Fruit fly (Drosophila melanogaster) whole organism, embryonic: Measurements from ENCODE around the gene scyl.
A peak's percentile ranks its signal among the peaks of the same experiment; 100 is the strongest.

ENCODE experiments used
- B-H1 ChIP-seq: fragments of 200-800 bp; sonication (Bioruptor generic); IDR thresholded peaks from 3 replicates; pipeline ENCODE4 v1.3.6; 2022; ENCODE audit warnings: missing biosample characterization, missing genetic modification characterization
- CG10959 ChIP-seq: fragments of 200-800 bp; sonication (Bioruptor generic); IDR thresholded peaks from 2 replicates; pipeline ENCODE4 v1.3.6; 2022; ENCODE audit warnings: missing biosample characterization, missing genetic modification characterization
- CG11398 ChIP-seq: fragments of 200-800 bp; sonication (Bioruptor generic); optimal IDR thresholded peaks from 2 replicates; lab custom pipeline; 2016; ENCODE audit warnings: missing biosample characterization, missing genetic modification characterization
- CG12104 ChIP-seq: fragments of 200-800 bp; sonication (Bioruptor generic); optimal IDR thresholded peaks from 3 replicates; lab custom pipeline; 2016; ENCODE audit warnings: missing biosample characterization, missing genetic modification characterization
- CG1233 ChIP-seq: fragments of 200-800 bp; sonication (Bioruptor generic); optimal IDR thresholded peaks from 4 replicates; lab custom pipeline; 2018; ENCODE audit warnings: missing biosample characterization, mild to moderate bottlenecking, missing genetic modification characterization
- CG12659 ChIP-seq: fragments of 200-800 bp; sonication (Bioruptor generic); optimal IDR thresholded peaks from 3 replicates; lab custom pipeline; 2017; ENCODE audit warnings: mild to moderate bottlenecking, missing biosample characterization, missing genetic modification reagents, missing genetic modification characterization
- CG13624 ChIP-seq: fragments of 200-800 bp; sonication (Bioruptor generic); optimal IDR thresholded peaks from 2 replicates; lab custom pipeline; 2016; ENCODE audit warnings: missing biosample characterization, missing genetic modification characterization
- CG15479 ChIP-seq: fragments of 200-800 bp; sonication (Bioruptor generic); optimal IDR thresholded peaks from 3 replicates; lab custom pipeline; 2019; ENCODE audit warnings: missing biosample characterization, mild to moderate bottlenecking, missing genetic modification characterization, moderate library complexity
- CG17612 ChIP-seq: fragments of 200-800 bp; sonication (Bioruptor generic); IDR thresholded peaks from 2 replicates; pipeline ENCODE4 v1.3.6; 2022; ENCODE audit warnings: missing biosample characterization, missing genetic modification characterization
- CG17802 ChIP-seq: fragments of 200-800 bp; sonication (Bioruptor generic); optimal IDR thresholded peaks from 2 replicates; lab custom pipeline; 2018; ENCODE audit warnings: missing biosample characterization, mild to moderate bottlenecking, missing genetic modification characterization, moderate library complexity
- CG18476 ChIP-seq: fragments of 200-800 bp; sonication (Bioruptor generic); optimal IDR thresholded peaks from 2 replicates; lab custom pipeline; 2016; ENCODE audit warnings: missing biosample characterization, mild to moderate bottlenecking, missing genetic modification characterization
- CG18764 ChIP-seq: fragments of 200-800 bp; sonication (Bioruptor generic); optimal IDR thresholded peaks from 3 replicates; lab custom pipeline; 2016; ENCODE audit warnings: missing biosample characterization, missing genetic modification characterization
- CG2199 ChIP-seq: fragments of 200-800 bp; sonication (Bioruptor generic); IDR thresholded peaks from 3 replicates; pipeline ENCODE4 v1.3.6; 2022; ENCODE audit warnings: missing biosample characterization, missing genetic modification characterization
- CG2678 ChIP-seq: fragments of 200-800 bp; sonication (Bioruptor generic); optimal IDR thresholded peaks from 3 replicates; lab custom pipeline; 2019; ENCODE audit warnings: missing biosample characterization, mild to moderate bottlenecking, missing genetic modification characterization, moderate library complexity
- CG30403 ChIP-seq: fragments of 200-800 bp; sonication (Bioruptor generic); optimal IDR thresholded peaks from 3 replicates; lab custom pipeline; 2016; ENCODE audit warnings: missing biosample characterization, missing genetic modification characterization
- CG3281 ChIP-seq: fragments of 200-800 bp; sonication (Bioruptor generic); optimal IDR thresholded peaks from 3 replicates; lab custom pipeline; 2017; ENCODE audit warnings: missing biosample characterization, mild to moderate bottlenecking, missing genetic modification characterization
- CG4820 ChIP-seq: fragments of 200-800 bp; sonication (Bioruptor generic); optimal IDR thresholded peaks from 3 replicates; lab custom pipeline; 2016; ENCODE audit warnings: missing biosample characterization, missing genetic modification characterization
- CG4854 ChIP-seq: fragments of 200-800 bp; sonication (Bioruptor generic); optimal IDR thresholded peaks from 2 replicates; lab custom pipeline; 2016; ENCODE audit warnings: missing biosample characterization, missing genetic modification characterization, inconsistent platforms
- CG6683 ChIP-seq: fragments of 200-800 bp; sonication (Bioruptor generic); optimal IDR thresholded peaks from 2 replicates; lab custom pipeline; 2017; ENCODE audit warnings: missing biosample characterization, mild to moderate bottlenecking, missing genetic modification characterization, missing genetic modification reagents
- CG6854 ChIP-seq: fragments of 200-800 bp; sonication (Bioruptor generic); optimal IDR thresholded peaks from 3 replicates; lab custom pipeline; 2017; ENCODE audit warnings: missing biosample characterization, mild to moderate bottlenecking, missing genetic modification characterization
- CG9609 ChIP-seq: fragments of 200-800 bp; sonication (Bioruptor generic); optimal IDR thresholded peaks from 3 replicates; lab custom pipeline; 2016; ENCODE audit warnings: missing biosample characterization, missing genetic modification characterization
- CG9727 ChIP-seq: fragments of 200-800 bp; sonication (Bioruptor generic); optimal IDR thresholded peaks from 3 replicates; lab custom pipeline; 2017; ENCODE audit warnings: missing biosample characterization, mild to moderate bottlenecking, missing genetic modification characterization
- Chrac-16 ChIP-seq: fragments of 200-800 bp; sonication (Bioruptor generic); optimal IDR thresholded peaks from 3 replicates; lab custom pipeline; 2016; ENCODE audit warnings: missing biosample characterization, missing genetic modification characterization
- Dbx ChIP-seq: fragments of 200-800 bp; sonication (Bioruptor generic); IDR thresholded peaks from 3 replicates; pipeline ENCODE4 v1.3.6; 2022; ENCODE audit warnings: missing biosample characterization, missing genetic modification characterization
- Dfd ChIP-seq, 2 experiments: fragments of >200 bp; optimal IDR thresholded peaks; 2 replicates each; lab custom pipeline; 2017; ENCODE audit warnings: missing biosample characterization in 2 of 2, missing genetic modification characterization in 2 of 2
- HLH3B ChIP-seq: fragments of 200-800 bp; sonication (Bioruptor generic); IDR thresholded peaks from 2 replicates; pipeline ENCODE4 v1.3.6; 2022; ENCODE audit warnings: missing biosample characterization, missing genetic modification characterization
- MESR4 ChIP-seq: fragments of 200-800 bp; sonication (Bioruptor generic); optimal IDR thresholded peaks from 2 replicates; lab custom pipeline; 2018; ENCODE audit warnings: missing biosample characterization, mild to moderate bottlenecking, missing genetic modification characterization, moderate library complexity
- Mes4 ChIP-seq: fragments of 200-800 bp; sonication (Bioruptor generic); optimal IDR thresholded peaks from 2 replicates; lab custom pipeline; 2016; ENCODE audit warnings: missing biosample characterization, missing genetic modification characterization
- NC2α ChIP-seq: fragments of 200-800 bp; sonication (Bioruptor generic); optimal IDR thresholded peaks from 2 replicates; lab custom pipeline; 2016; ENCODE audit warnings: missing biosample characterization, missing genetic modification characterization
- Neu2 ChIP-seq: fragments of 200-800 bp; sonication (Bioruptor generic); optimal IDR thresholded peaks from 3 replicates; lab custom pipeline; 2016; ENCODE audit warnings: missing biosample characterization, missing genetic modification characterization, borderline replicate concordance
- Ravus ChIP-seq: fragments of 200-800 bp; sonication (Bioruptor generic); IDR thresholded peaks from 2 replicates; pipeline ENCODE4 v1.3.6; 2022; ENCODE audit warnings: missing biosample characterization, missing genetic modification characterization
- TFAM ChIP-seq: fragments of 200-800 bp; sonication (Bioruptor generic); optimal IDR thresholded peaks from 2 replicates; lab custom pipeline; 2017; ENCODE audit warnings: missing biosample characterization, missing genetic modification characterization, inconsistent platforms
- Taf1 ChIP-seq: fragments of 200-800 bp; sonication (Bioruptor generic); IDR thresholded peaks from 2 replicates; pipeline ENCODE4 v1.3.6; 2022; ENCODE audit warnings: missing biosample characterization, missing genetic modification characterization
- abd-A ChIP-seq: fragments of 200-800 bp; sonication (Bioruptor generic); optimal IDR thresholded peaks from 3 replicates; lab custom pipeline; 2019; ENCODE audit warnings: missing biosample characterization, mild to moderate bottlenecking, missing genetic modification characterization, moderate library complexity
- ato ChIP-seq: fragments of 200-800 bp; sonication (Bioruptor generic); IDR thresholded peaks from 2 replicates; pipeline ENCODE4 v1.3.6; 2022; ENCODE audit warnings: missing biosample characterization, missing genetic modification characterization; ENCODE audit not compliant: partially characterized antibody
- dm ChIP-seq: fragments of 200-800 bp; sonication (Bioruptor generic); optimal IDR thresholded peaks from 3 replicates; lab custom pipeline; 2016; ENCODE audit warnings: missing biosample characterization, missing genetic modification characterization
- ems ChIP-seq: fragments of 200-800 bp; sonication (Bioruptor generic); optimal IDR thresholded peaks from 3 replicates; lab custom pipeline; 2016; ENCODE audit warnings: missing biosample characterization, missing genetic modification characterization
- fd96Cb ChIP-seq: fragments of 200-800 bp; sonication (Bioruptor generic); optimal IDR thresholded peaks from 2 replicates; lab custom pipeline; 2018; ENCODE audit warnings: missing biosample characterization, mild to moderate bottlenecking, missing genetic modification characterization, moderate library complexity
- h ChIP-seq: fragments of >200 bp; optimal IDR thresholded peaks from 2 replicates; lab custom pipeline; 2017
- kah ChIP-seq: fragments of 200-800 bp; sonication (Bioruptor generic); optimal IDR thresholded peaks from 2 replicates; lab custom pipeline; 2018; ENCODE audit warnings: missing biosample characterization, mild to moderate bottlenecking, missing genetic modification characterization
- oc ChIP-seq: fragments of 200-800 bp; sonication (Bioruptor generic); optimal IDR thresholded peaks from 2 replicates; lab custom pipeline; 2018; ENCODE audit warnings: missing biosample characterization, mild to moderate bottlenecking, missing genetic modification characterization, moderate library complexity
- otp ChIP-seq: fragments of 200-800 bp; sonication (Bioruptor generic); IDR thresholded peaks from 3 replicates; pipeline ENCODE4, ENCODE4 v1.3.6; 2022; ENCODE audit warnings: missing biosample characterization, missing genetic modification characterization
- p53 ChIP-seq: fragments of 200-800 bp; sonication (Bioruptor generic); optimal IDR thresholded peaks from 2 replicates; lab custom pipeline; 2016; ENCODE audit warnings: missing biosample characterization, missing genetic modification characterization
- phol ChIP-seq: fragments of 200-800 bp; sonication (Bioruptor generic); optimal IDR thresholded peaks from 3 replicates; lab custom pipeline; 2018; ENCODE audit warnings: missing biosample characterization, mild to moderate bottlenecking, missing genetic modification characterization, moderate library complexity
- sd ChIP-seq: fragments of 200-800 bp; sonication (Bioruptor generic); optimal IDR thresholded peaks from 3 replicates; lab custom pipeline; 2018; ENCODE audit warnings: missing biosample characterization, mild to moderate bottlenecking, missing genetic modification characterization, moderate library complexity
- sens-2 ChIP-seq: fragments of 200-800 bp; sonication (Bioruptor generic); IDR thresholded peaks from 2 replicates; pipeline ENCODE4 v1.3.6; 2022; ENCODE audit warnings: missing biosample characterization, missing genetic modification characterization
- sim ChIP-seq: fragments of 200-800 bp; sonication (Bioruptor generic); IDR thresholded peaks from 2 replicates; pipeline ENCODE4 v1.3.6; 2022; ENCODE audit warnings: missing biosample characterization, missing genetic modification characterization
- stc ChIP-seq: fragments of 200-800 bp; sonication (Bioruptor generic); IDR thresholded peaks from 2 replicates; pipeline ENCODE4 v1.3.6; 2022; ENCODE audit warnings: missing biosample characterization, missing genetic modification characterization
- vnd ChIP-seq: fragments of 200-800 bp; sonication (Bioruptor generic); IDR thresholded peaks from 3 replicates; pipeline ENCODE4 v1.3.6; 2022; ENCODE audit warnings: missing biosample characterization, missing genetic modification characterization; ENCODE audit not compliant: partially characterized antibody
- zfh2 ChIP-seq: fragments of 200-800 bp; sonication (Bioruptor generic); optimal IDR thresholded peaks from 2 replicates; lab custom pipeline; 2016; ENCODE audit warnings: missing biosample characterization, missing genetic modification characterization

Gene scyl

DNA sequence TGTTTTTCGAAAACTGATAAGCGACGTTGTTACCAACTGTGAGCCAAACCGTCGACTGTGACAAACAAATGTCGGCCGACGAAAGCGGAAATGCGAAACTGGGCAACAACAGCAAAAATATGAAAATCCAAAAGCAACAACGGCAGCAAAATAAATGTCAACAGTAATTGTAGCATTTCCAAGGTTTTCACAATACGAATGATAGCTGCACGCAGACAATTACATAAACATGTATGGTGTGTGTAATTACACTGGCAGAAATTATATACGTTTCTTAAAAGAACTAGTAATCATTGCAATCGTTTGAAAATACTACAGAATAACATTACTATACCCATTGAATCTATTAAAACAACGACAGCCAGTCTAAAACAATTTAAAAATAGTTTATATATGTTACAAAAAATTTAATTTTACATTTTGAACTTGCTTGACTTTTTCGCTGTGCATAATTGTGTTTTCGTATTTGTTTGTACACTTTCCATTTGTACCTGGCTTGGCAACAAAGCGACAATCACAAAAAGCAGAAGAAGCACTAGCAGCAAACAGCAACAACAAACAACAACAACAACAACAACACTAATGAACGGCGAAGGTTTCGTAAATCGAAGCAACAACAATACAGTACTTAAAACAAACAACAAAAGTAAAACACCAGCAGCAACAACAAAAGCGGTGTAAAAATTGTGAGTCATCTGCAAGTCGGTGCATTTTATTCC lies 8.8 kb downstream of the scyl start (continued):
- TF ChIP-seq HLH3B (GFP tag; lab: Robert Waterston, UW) = peak; percentile 85
- no peak for TF ChIP-seq CG12659 (GFP tag; lab: Kevin White, UChicago)
- TF ChIP-seq dm = peak; percentile 22
- peak; percentile 75 for TF ChIP-seq CG10959 (GFP tag; lab: Robert Waterston, UW)
- TF ChIP-seq CG2678 = peak; percentile 56
- peak; percentile 65; the same call in 1 of the 2 replicates for TF ChIP-seq Taf1 (GFP tag; lab: Robert Waterston, UW)
- peak; percentile 19 for TF ChIP-seq CG17802 (tag; lab: Kevin White, UChicago)
- TF ChIP-seq sens-2 (GFP tag; lab: Robert Waterston, UW) = peak; percentile 32; the same call in 1 of the 2 replicates
- TF ChIP-seq Ravus (GFP tag; lab: Robert Waterston, UW) = peak; percentile 29
- peak; percentile 8 for TF ChIP-seq CG30403 (GFP tag; lab: Kevin White, UChicago)
- TF ChIP-seq Chrac-16 (GFP tag; lab: Kevin White, UChicago) = peak; percentile 38
- TF ChIP-seq kah (GFP tag; lab: Kevin White, UChicago) = no peak
- TF ChIP-seq Neu2 (GFP tag; lab: Kevin White, UChicago) = no peak
- no peak for TF ChIP-seq CG12104 (GFP tag; lab: Kevin White, UChicago)
- TF ChIP-seq CG9609 (GFP tag; lab: Kevin White, UChicago) = no peak
- TF ChIP-seq abd-A = no peak
- peak; percentile 77 for TF ChIP-seq oc
- no peak for TF ChIP-seq Mes4 (GFP tag; lab: Kevin White, UChicago)
- no peak for TF ChIP-seq p53 (GFP tag; lab: Kevin White, UChicago)
- no peak for TF ChIP-seq CG6683 (GFP tag; lab: Kevin White, UChicago)
- peak; percentile 67 for TF ChIP-seq fd96Cb (tag; lab: Kevin White, UChicago)
- no peak for TF ChIP-seq ato
- TF ChIP-seq vnd = no peak
- no peak for TF ChIP-seq h (lab: Kevin White, UChicago)
- TF ChIP-seq sd (tag; lab: Kevin White, UChicago) = no peak
- peak; percentile 62 for TF ChIP-seq CG18476
- TF ChIP-seq CG2199 = no peak
- no peak for TF ChIP-seq CG11398 (GFP tag; lab: Kevin White, UChicago)
- TF ChIP-seq CG3281 (GFP tag; lab: Kevin White, UChicago) = peak; percentile 10
- no peak for TF ChIP-seq CG6854 (GFP tag; lab: Kevin White, UChicago)
- no peak for TF ChIP-seq Dfd (GFP tag; optimal IDR thresholded peaks at IDR 0.05; lab: Kevin White, UChicago)
- no peak for TF ChIP-seq CG13624
- no peak for TF ChIP-seq CG9727
- TF ChIP-seq TFAM = no peak
- peak; percentile 81 for TF ChIP-seq ems (GFP tag; lab: Kevin White, UChicago)
- TF ChIP-seq Dbx (GFP tag; lab: Robert Waterston, UW) = peak; percentile 34; the same call in 1 of the 3 replicates
- no peak for TF ChIP-seq CG1233
- TF ChIP-seq CG4820 (GFP tag; lab: Kevin White, UChicago) = peak; percentile 59
- peak; percentile 23; the same call in 1 of the 2 replicates for TF ChIP-seq CG17612
- peak; percentile 80 for TF ChIP-seq phol (tag; lab: Kevin White, UChicago)
- TF ChIP-seq stc (GFP tag; lab: Robert Waterston, UW) = peak; percentile 63
- TF ChIP-seq MESR4 = no peak
- TF ChIP-seq sim (GFP tag; lab: Robert Waterston, UW) = peak; percentile 85
- no peak for TF ChIP-seq CG4854 (GFP tag; lab: Kevin White, UChicago)
- peak; percentile 1 for TF ChIP-seq CG18764 (GFP tag; lab: Kevin White, UChicago)
- TF ChIP-seq zfh2 (GFP tag; lab: Kevin White, UChicago) = no peak
- TF ChIP-seq B-H1 = peak; percentile 41; the same call in 2 of the 3 replicates
- peak; percentile 95 for TF ChIP-seq CG15479 (GFP tag; lab: Kevin White, UChicago)
- no peak for TF ChIP-seq NC2α (GFP tag; lab: Kevin White, UChicago)
- TF ChIP-seq otp (GFP tag; lab: Robert Waterston, UW) = peak; percentile 55; the same call in 1 of the 3 replicates
